Fruit fly (Drosophila melanogaster) whole organism, embryonic: ENCODE measurements around the gene CG11593.

Source experiments
- Abd-B ChIP-seq: fragments of 200-800 bp; sonication (Bioruptor generic); optimal IDR thresholded peaks from 2 replicates; lab custom pipeline; 2018; ENCODE audit warnings: missing biosample characterization, mild to moderate bottlenecking, missing genetic modification characterization, moderate library complexity
- Bgb ChIP-seq: fragments of 200-800 bp; sonication (Bioruptor generic); IDR thresholded peaks from 2 replicates; pipeline ENCODE4 v1.3.6; 2022; ENCODE audit warnings: missing biosample characterization, missing genetic modification characterization; ENCODE audit not compliant: partially characterized antibody
- Blimp-1 ChIP-seq: fragments of 200-800 bp; sonication (Bioruptor generic); optimal IDR thresholded peaks from 3 replicates; lab custom pipeline; 2018; ENCODE audit warnings: missing biosample characterization, missing genetic modification characterization, mild to moderate bottlenecking, moderate library complexity, missing genetic modification reagents
- CG10321 ChIP-seq: fragments of 200-800 bp; sonication (Bioruptor generic); IDR thresholded peaks from 2 replicates; pipeline ENCODE4 v1.3.6; 2022; ENCODE audit warnings: missing biosample characterization, missing genetic modification characterization
- CG10366 ChIP-seq: fragments of 200-800 bp; sonication (Bioruptor generic); IDR thresholded peaks from 2 replicates; pipeline ENCODE4 v1.3.6; 2022; ENCODE audit warnings: missing biosample characterization, missing genetic modification characterization
- CG11456 ChIP-seq: fragments of 200-800 bp; sonication (Bioruptor generic); IDR thresholded peaks from 3 replicates; pipeline ENCODE4 v1.3.6; 2022; ENCODE audit warnings: missing biosample characterization, missing genetic modification characterization
- CG12219 ChIP-seq: fragments of 200-800 bp; sonication (Bioruptor generic); optimal IDR thresholded peaks from 3 replicates; lab custom pipeline; 2018; ENCODE audit warnings: missing biosample characterization, mild to moderate bottlenecking, missing genetic modification characterization
- CG12942 ChIP-seq: fragments of 200-800 bp; sonication (Bioruptor generic); optimal IDR thresholded peaks from 3 replicates; lab custom pipeline; 2016; ENCODE audit warnings: missing biosample characterization, missing genetic modification characterization
- CG15601 ChIP-seq: fragments of 200-800 bp; sonication (Bioruptor generic); optimal IDR thresholded peaks from 3 replicates; lab custom pipeline; 2019; ENCODE audit warnings: missing biosample characterization, mild to moderate bottlenecking, missing genetic modification characterization, moderate library complexity
- CG1603 ChIP-seq: fragments of 200-800 bp; sonication (Bioruptor generic); optimal IDR thresholded peaks from 2 replicates; lab custom pipeline; 2019; ENCODE audit warnings: missing biosample characterization, mild to moderate bottlenecking, missing genetic modification characterization, moderate library complexity
- CG17186 ChIP-seq: fragments of 200-800 bp; sonication (Bioruptor generic); optimal IDR thresholded peaks from 3 replicates; lab custom pipeline; 2017; ENCODE audit warnings: missing biosample characterization, missing genetic modification reagents, missing genetic modification characterization
- CG17385 ChIP-seq: fragments of 200-800 bp; sonication (Bioruptor generic); optimal IDR thresholded peaks from 3 replicates; lab custom pipeline; 2018; ENCODE audit warnings: missing biosample characterization, mild to moderate bottlenecking, missing genetic modification characterization
- CG18764 ChIP-seq: fragments of 200-800 bp; sonication (Bioruptor generic); optimal IDR thresholded peaks from 3 replicates; lab custom pipeline; 2016; ENCODE audit warnings: missing biosample characterization, missing genetic modification characterization
- CG2120 ChIP-seq: fragments of 200-800 bp; sonication (Bioruptor generic); optimal IDR thresholded peaks from 3 replicates; lab custom pipeline; 2016; ENCODE audit warnings: missing biosample characterization, missing genetic modification characterization
- CG2129 ChIP-seq: fragments of 200-800 bp; sonication (Bioruptor generic); IDR thresholded peaks from 2 replicates; pipeline ENCODE4 v1.3.6; 2022; ENCODE audit warnings: missing biosample characterization, missing genetic modification characterization; ENCODE audit not compliant: partially characterized antibody
- CG2712 ChIP-seq: fragments of 200-800 bp; optimal IDR thresholded peaks from 3 replicates; lab custom pipeline; 2019; ENCODE audit warnings: missing biosample characterization, mild to moderate bottlenecking, missing genetic modification characterization, moderate library complexity
- CG31224 ChIP-seq: fragments of 200-800 bp; sonication (Bioruptor generic); IDR thresholded peaks from 2 replicates; pipeline ENCODE4 v1.3.6; 2022; ENCODE audit warnings: missing biosample characterization, missing genetic modification characterization
- CG3163 ChIP-seq: fragments of 200-800 bp; sonication (Bioruptor generic); optimal IDR thresholded peaks from 3 replicates; lab custom pipeline; 2016; ENCODE audit warnings: missing biosample characterization, missing genetic modification characterization
- CG34422 ChIP-seq: fragments of 200-800 bp; sonication (Bioruptor generic); IDR thresholded peaks from 3 replicates; pipeline ENCODE4 v1.3.6; 2022; ENCODE audit warnings: missing biosample characterization, missing genetic modification characterization
- CG3995 ChIP-seq: fragments of 200-800 bp; sonication (Bioruptor generic); optimal IDR thresholded peaks from 3 replicates; lab custom pipeline; 2016; ENCODE audit warnings: missing biosample characterization, missing genetic modification characterization
- CG4404 ChIP-seq: fragments of 200-800 bp; sonication (Bioruptor generic); IDR thresholded peaks from 2 replicates; pipeline ENCODE4 v1.3.6; 2022; ENCODE audit warnings: missing biosample characterization, missing genetic modification characterization
- CG4424 ChIP-seq: fragments of 200-800 bp; sonication (Bioruptor generic); optimal IDR thresholded peaks from 3 replicates; lab custom pipeline; 2016; ENCODE audit warnings: missing biosample characterization, missing genetic modification characterization
- CG7745 ChIP-seq: fragments of 200-800 bp; sonication (Bioruptor generic); optimal IDR thresholded peaks from 2 replicates; lab custom pipeline; 2018; ENCODE audit warnings: missing biosample characterization, mild to moderate bottlenecking, missing genetic modification characterization, moderate library complexity
- CG8765 ChIP-seq: fragments of 200-800 bp; sonication (Bioruptor generic); IDR thresholded peaks from 2 replicates; pipeline ENCODE4 v1.3.6; 2022; ENCODE audit warnings: missing biosample characterization, missing genetic modification characterization
- CG8924 ChIP-seq: fragments of 200-800 bp; optimal IDR thresholded peaks from 3 replicates; lab custom pipeline; 2019; ENCODE audit warnings: missing biosample characterization, mild to moderate bottlenecking, missing genetic modification characterization, moderate library complexity
- CHES-1-like ChIP-seq: fragments of 200-800 bp; sonication (Bioruptor generic); optimal IDR thresholded peaks from 2 replicates; lab custom pipeline; 2016; ENCODE audit warnings: missing biosample characterization, missing genetic modification characterization
- CrebB ChIP-seq: fragments of 200-800 bp; sonication (Bioruptor generic); optimal IDR thresholded peaks from 3 replicates; lab custom pipeline; 2018; ENCODE audit warnings: missing biosample characterization, mild to moderate bottlenecking, missing genetic modification characterization
- Dad ChIP-seq: fragments of 200-800 bp; sonication (Bioruptor generic); optimal IDR thresholded peaks from 3 replicates; lab custom pipeline; 2016; ENCODE audit warnings: missing biosample characterization, missing genetic modification characterization
- H2.0 ChIP-seq: fragments of 200-800 bp; sonication (Bioruptor generic); IDR thresholded peaks from 2 replicates; pipeline ENCODE4 v1.3.6; 2022; ENCODE audit warnings: missing biosample characterization, missing genetic modification characterization
- HHEX ChIP-seq: fragments of 200-800 bp; sonication (Bioruptor generic); optimal IDR thresholded peaks from 3 replicates; lab custom pipeline; 2017; ENCODE audit warnings: missing biosample characterization, mild to moderate bottlenecking, missing genetic modification characterization, missing genetic modification reagents
- HLH4C ChIP-seq: fragments of 200-800 bp; sonication (Bioruptor generic); IDR thresholded peaks from 3 replicates; pipeline ENCODE4 v1.3.6; 2022; ENCODE audit warnings: missing biosample characterization, missing genetic modification characterization; ENCODE audit not compliant: partially characterized antibody
- Hmr ChIP-seq: fragments of 200-800 bp; sonication (Bioruptor generic); optimal IDR thresholded peaks from 3 replicates; lab custom pipeline; 2017; ENCODE audit warnings: mild to moderate bottlenecking, missing biosample characterization, missing genetic modification reagents, missing genetic modification characterization
- Mrtf ChIP-seq: fragments of 200-800 bp; sonication (Bioruptor generic); IDR thresholded peaks from 3 replicates; pipeline ENCODE4 v1.3.6; 2022; ENCODE audit warnings: missing biosample characterization, missing genetic modification characterization
- NFAT ChIP-seq: fragments of 200-800 bp; sonication (Bioruptor generic); IDR thresholded peaks from 2 replicates; pipeline ENCODE4 v1.3.6; 2022; ENCODE audit warnings: missing biosample characterization, missing genetic modification characterization
- Ptx1 ChIP-seq: fragments of 200-800 bp; sonication (Bioruptor generic); IDR thresholded peaks from 2 replicates; pipeline ENCODE4 v1.3.6; 2022; ENCODE audit warnings: missing biosample characterization, missing genetic modification characterization
- Sin3A ChIP-seq: fragments of >200 bp; optimal IDR thresholded peaks from 2 replicates; lab custom pipeline; 2018
- Sox102F ChIP-seq: fragments of 200-800 bp; sonication (Bioruptor generic); optimal IDR thresholded peaks from 2 replicates; lab custom pipeline; 2018; ENCODE audit warnings: missing biosample characterization, mild to moderate bottlenecking, missing genetic modification characterization, moderate library complexity
- ab ChIP-seq: fragments of 200-800 bp; sonication (Bioruptor generic); optimal IDR thresholded peaks from 2 replicates; lab custom pipeline; 2016; ENCODE audit warnings: missing biosample characterization, missing genetic modification characterization
- br ChIP-seq: fragments of >200 bp; optimal IDR thresholded peaks from 2 replicates; lab custom pipeline; 2017
- chinmo ChIP-seq: fragments of 200-800 bp; sonication (Bioruptor generic); IDR thresholded peaks from 4 replicates; pipeline ENCODE4 v1.3.6; 2022; ENCODE audit warnings: missing biosample characterization, missing genetic modification characterization; ENCODE audit not compliant: partially characterized antibody
- esg ChIP-seq: fragments of 200-800 bp; sonication (Bioruptor generic); conservative IDR thresholded peaks from 2 replicates; pipeline ENCODE4 v1.3.6; 2022; ENCODE audit warnings: missing biosample characterization, missing genetic modification characterization
- eve ChIP-seq, 2 experiments: fragments of >200 bp; optimal IDR thresholded peaks; 2 replicates each; lab custom pipeline; 2017; ENCODE audit warnings: missing biosample characterization in 2 of 2, missing genetic modification characterization in 2 of 2
- eyg ChIP-seq: fragments of 200-800 bp; sonication (Bioruptor generic); optimal IDR thresholded peaks from 3 replicates; lab custom pipeline; 2016; ENCODE audit warnings: missing biosample characterization, missing genetic modification characterization
- ftz-f1 ChIP-seq: fragments of 200-800 bp; sonication (Bioruptor generic); optimal IDR thresholded peaks from 2 replicates; lab custom pipeline; 2016; ENCODE audit warnings: missing biosample characterization, missing genetic modification characterization
- gem ChIP-seq: fragments of 200-800 bp; sonication (Bioruptor generic); optimal IDR thresholded peaks from 2 replicates; lab custom pipeline; 2019; ENCODE audit warnings: missing biosample characterization, mild to moderate bottlenecking, missing genetic modification characterization, moderate library complexity
- hbn ChIP-seq: fragments of 200-800 bp; sonication (Bioruptor generic); IDR thresholded peaks from 2 replicates; pipeline ENCODE4 v1.3.6; 2022; ENCODE audit warnings: missing biosample characterization, missing genetic modification characterization; ENCODE audit not compliant: partially characterized antibody
- hth ChIP-seq: fragments of >200 bp; optimal IDR thresholded peaks from 2 replicates; lab custom pipeline; 2017; ENCODE audit warnings: inconsistent platforms
- jing ChIP-seq: fragments of 200-800 bp; sonication (Bioruptor generic); optimal IDR thresholded peaks from 2 replicates; lab custom pipeline; 2018; ENCODE audit warnings: missing biosample characterization, mild to moderate bottlenecking, missing genetic modification characterization
- lbe ChIP-seq: fragments of 200-800 bp; sonication (Bioruptor generic); optimal IDR thresholded peaks from 2 replicates; lab custom pipeline; 2016; ENCODE audit warnings: missing biosample characterization, mild to moderate bottlenecking, missing genetic modification characterization
- p53 ChIP-seq: fragments of 200-800 bp; sonication (Bioruptor generic); optimal IDR thresholded peaks from 2 replicates; lab custom pipeline; 2016; ENCODE audit warnings: missing biosample characterization, missing genetic modification characterization
- pho ChIP-seq: fragments of 200-800 bp; sonication (Bioruptor generic); optimal IDR thresholded peaks from 2 replicates; lab custom pipeline; 2016; ENCODE audit warnings: missing biosample characterization, missing genetic modification characterization
- schlank ChIP-seq: fragments of 200-800 bp; sonication (Bioruptor generic); optimal IDR thresholded peaks from 2 replicates; lab custom pipeline; 2018; ENCODE audit warnings: missing biosample characterization, mild to moderate bottlenecking, missing genetic modification characterization

Gene CG11593

dm6 chr3L:4016754-4017153, 23.5 kb downstream of the CG11593 start (continued):
- no peak for TF ChIP-seq Bgb (GFP tag; lab: Robert Waterston, UW)
- TF ChIP-seq CG8765 (GFP tag; lab: Robert Waterston, UW) = peak; percentile 75; the same call in 1 of the 2 replicates
- peak; percentile 0 for TF ChIP-seq p53
- peak; percentile 61 for TF ChIP-seq CG8924 (tag; lab: Kevin White, UChicago)
- TF ChIP-seq schlank = no peak
- peak; percentile 66 for TF ChIP-seq CG10366 (GFP tag; lab: Robert Waterston, UW)
- peak; percentile 91 for TF ChIP-seq CG1603
- peak; percentile 63; the same call in 2 of the 3 replicates for TF ChIP-seq CG34422 (GFP tag; lab: Robert Waterston, UW)
- peak; percentile 70 for TF ChIP-seq H2.0 (GFP tag; lab: Robert Waterston, UW)
- peak; percentile 76 for TF ChIP-seq jing
- peak; percentile 53 for TF ChIP-seq Ptx1 (GFP tag; lab: Robert Waterston, UW)
- TF ChIP-seq CHES-1-like (GFP tag; lab: Kevin White, UChicago) = no peak
- no peak for TF ChIP-seq ab (GFP tag; lab: Kevin White, UChicago)
- no peak for TF ChIP-seq CG2129
- peak; percentile 65 for TF ChIP-seq CG12219
- peak; percentile 70; the same call in 2 of the 3 replicates for TF ChIP-seq CG11456 (GFP tag; lab: Robert Waterston, UW)
- peak; percentile 51 for TF ChIP-seq CG17385 (GFP tag; lab: Kevin White, UChicago)
- no peak for TF ChIP-seq CrebB (tag; lab: Kevin White, UChicago)
- TF ChIP-seq CG4404 (GFP tag; lab: Robert Waterston, UW) = peak; percentile 86
- TF ChIP-seq gem (tag; lab: Kevin White, UChicago) = peak; percentile 72
- TF ChIP-seq eyg (GFP tag; lab: Kevin White, UChicago) = no peak
- TF ChIP-seq hth (lab: Kevin White, UChicago) = no peak
- peak; percentile 35 for TF ChIP-seq HHEX (GFP tag; lab: Kevin White, UChicago)
- TF ChIP-seq CG10321 (GFP tag; lab: Robert Waterston, UW) = no peak
- no peak for TF ChIP-seq eve (GFP tag; optimal IDR thresholded peaks at IDR 0.05; lab: Kevin White, UChicago)
- TF ChIP-seq CG17186 (GFP tag; lab: Kevin White, UChicago) = peak; percentile 42
- TF ChIP-seq Mrtf = peak; percentile 61; the same call in 1 of the 3 replicates
- TF ChIP-seq HLH4C = no peak
- no peak for TF ChIP-seq Sin3A (lab: Kevin White, UChicago)
- peak; percentile 70 for TF ChIP-seq Abd-B (GFP tag; lab: Kevin White, UChicago)
- no peak for TF ChIP-seq CG3995 (GFP tag; lab: Kevin White, UChicago)
- peak; percentile 17 for TF ChIP-seq CG3163 (GFP tag; lab: Kevin White, UChicago)
- peak; percentile 83 for TF ChIP-seq CG2712 (tag; lab: Kevin White, UChicago)
- peak; percentile 65 for TF ChIP-seq CG15601 (tag; lab: Kevin White, UChicago)
- TF ChIP-seq CG12942 (GFP tag; lab: Kevin White, UChicago) = peak; percentile 30
- no peak for TF ChIP-seq br (lab: Kevin White, UChicago)
- 0 out of 2 replicates have a peak, but pooled peaks have one; percentile 31 for TF ChIP-seq NFAT (GFP tag; lab: Robert Waterston, UW)
- peak; percentile 68 for TF ChIP-seq Blimp-1 (GFP tag; lab: Kevin White, UChicago)
- peak; percentile 74 for TF ChIP-seq CG4424 (GFP tag; lab: Kevin White, UChicago)
- TF ChIP-seq pho = no peak
- peak; percentile 58 for TF ChIP-seq CG18764 (GFP tag; lab: Kevin White, UChicago)
- no peak for TF ChIP-seq ftz-f1 (GFP tag; lab: Kevin White, UChicago)
- no peak for TF ChIP-seq lbe
- 0 out of 2 replicates have a peak, but pooled peaks have one; percentile 25 for TF ChIP-seq CG31224 (GFP tag; lab: Robert Waterston, UW)
- TF ChIP-seq chinmo = no peak
- TF ChIP-seq Sox102F (GFP tag; lab: Kevin White, UChicago) = peak; percentile 65
- TF ChIP-seq hbn (GFP tag; lab: Robert Waterston, UW) = no peak
- TF ChIP-seq esg (GFP tag; lab: Robert Waterston, UW) = peak; percentile 60; the same call in 1 of the 2 replicates
- no peak for TF ChIP-seq CG7745
- TF ChIP-seq Hmr (GFP tag; lab: Kevin White, UChicago) = no peak
- TF ChIP-seq Dad (GFP tag; lab: Kevin White, UChicago) = peak; percentile 47
- no peak for TF ChIP-seq CG2120 (GFP tag; lab: Kevin White, UChicago)
